Fruit fly (Drosophila melanogaster): ENCODE measurements around the gene Adk1.

Adk1 gene

dm6 chr3R:12197641-12198040 lies at the start of gene Adk1:
TSS of gene Adk1 (plus strand) at chr3R:12197941.
- TF ChIP-seq CG17801 (GFP tag; optimal IDR thresholded peaks at IDR 0.05; ENCODE audit: partially characterized antibody): no peak

dm6 chr3R:12158495-12158894 lies 39.2 kb upstream of the Adk1 start, which contains the start of gene dpr15:
TSS of gene dpr15 (minus strand) at chr3R:12158595.
- TF ChIP-seq CG17801 (GFP tag; optimal IDR thresholded peaks at IDR 0.05; ENCODE audit: partially characterized antibody): no peak

dm6 chr3R:12166086-12166485 lies 31.7 kb upstream of the Adk1 start, which contains the start of gene Cpn:
TSS of gene Cpn (minus strand) at chr3R:12166186.
- TF ChIP-seq CG17801 (GFP tag; optimal IDR thresholded peaks at IDR 0.05; ENCODE audit: partially characterized antibody): no peak

- TF ChIP-seq CG17801 (GFP tag; optimal IDR thresholded peaks at IDR 0.05; ENCODE audit: partially characterized antibody): no peak
Observed at dm6 chr3R:12168348-12168747, 29.4 kb upstream of the Adk1 start.

- no peak for TF ChIP-seq CG17801 (GFP tag; optimal IDR thresholded peaks at IDR 0.05; ENCODE audit: partially characterized antibody)
Observed at dm6 chr3R:12185615-12186014, 12.1 kb upstream of the Adk1 start.

dm6 chr3R:12194911-12195310 lies 2.8 kb upstream of the Adk1 start, which contains the start of the genes eIF3d2 and CG43450:
TSS of gene eIF3d2 (minus strand) at chr3R:12195011.
TSS of gene CG43450 (plus strand) at chr3R:12195294.
- TF ChIP-seq CG17801 (GFP tag; optimal IDR thresholded peaks at IDR 0.05; ENCODE audit: partially characterized antibody): no peak

- TF ChIP-seq CG17801 (GFP tag; optimal IDR thresholded peaks at IDR 0.05; ENCODE audit: partially characterized antibody): no peak
Observed at dm6 chr3R:12196100-12196499, 1.6 kb upstream of the Adk1 start.

dm6 chr3R:12210260-12210659 lies 12.5 kb downstream of the Adk1 start, which contains the start of gene CG4830:
TSS of gene CG4830 (minus strand) at chr3R:12210360.
- no peak for TF ChIP-seq CG17801 (GFP tag; optimal IDR thresholded peaks at IDR 0.05; ENCODE audit: partially characterized antibody)

- TF ChIP-seq CG17801 (GFP tag; optimal IDR thresholded peaks at IDR 0.05; ENCODE audit: partially characterized antibody): no peak
Observed at dm6 chr3R:12211552-12211951, 13.8 kb downstream of the Adk1 start.

- no peak for TF ChIP-seq CG17801 (GFP tag; optimal IDR thresholded peaks at IDR 0.05; ENCODE audit: partially characterized antibody)
Observed at dm6 chr3R:12214201-12214600, 16.5 kb downstream of the Adk1 start, which contains the start of gene CG14742. TSS of gene CG14742 (plus strand) at chr3R:12214501.

- TF ChIP-seq CG17801 (GFP tag; optimal IDR thresholded peaks at IDR 0.05; ENCODE audit: partially characterized antibody): no peak
Observed at dm6 chr3R:12219497-12219896, 21.8 kb downstream of the Adk1 start, which contains the start of gene Cog1. TSS of gene Cog1 (minus strand) at chr3R:12219686.

- TF ChIP-seq CG17801 (GFP tag; optimal IDR thresholded peaks at IDR 0.05; ENCODE audit: partially characterized antibody): peak; percentile 80
Observed at dm6 chr3R:12221366-12221916, 23.7 kb downstream of the Adk1 start, which contains the start of gene CG4860. TSS of gene CG4860 (minus strand) at chr3R:12221464.

- TF ChIP-seq CG17801 (GFP tag; optimal IDR thresholded peaks at IDR 0.05; ENCODE audit: partially characterized antibody): no peak
Observed at dm6 chr3R:12222093-12222492, 24.4 kb downstream of the Adk1 start, which contains the start of gene Rsbp15. TSS of gene Rsbp15 (plus strand) at chr3R:12222387.

dm6 chr3R:12224919-12225318 lies 27.2 kb downstream of the Adk1 start, which contains the start of gene CG17404:
TSS of gene CG17404 (minus strand) at chr3R:12225019.
- TF ChIP-seq CG17801 (GFP tag; optimal IDR thresholded peaks at IDR 0.05; ENCODE audit: partially characterized antibody): no peak

- TF ChIP-seq CG17801 (GFP tag; optimal IDR thresholded peaks at IDR 0.05; ENCODE audit: partially characterized antibody): no peak
Observed at dm6 chr3R:12226239-12226638, 28.5 kb downstream of the Adk1 start, which contains the start of gene CG12256. TSS of gene CG12256 (minus strand) at chr3R:12226339.

dm6 chr3R:12229113-12229512 lies 31.4 kb downstream of the Adk1 start, which contains the start of gene CG3916:
TSS of gene CG3916 (plus strand) at chr3R:12229413.
- no peak for TF ChIP-seq CG17801 (GFP tag; optimal IDR thresholded peaks at IDR 0.05; ENCODE audit: partially characterized antibody)

Data from ovary, adult (tissue).